Fruit fly (Drosophila melanogaster): ENCODE results near the gene CG13937.

dm6 chr3L:1853277-1853676 lies 29.6 kb downstream of the CG13937 start:
- TF ChIP-seq lilli (GFP tag; optimal IDR thresholded peaks at IDR 0.05) (no peak), Fer1 (GFP tag; optimal IDR thresholded peaks at IDR 0.05) (no peak)

All from whole organism, embryonic.